Fruit fly (Drosophila melanogaster) whole organism, embryonic: ENCODE data around the gene Sdic4.

ENCODE experiments used
- Bgb ChIP-seq: fragments of 200-800 bp; sonication (Bioruptor generic); IDR thresholded peaks from 2 replicates; pipeline ENCODE4 v1.3.6; 2022; ENCODE audit warnings: missing biosample characterization, missing genetic modification characterization; ENCODE audit not compliant: partially characterized antibody
- BtbVII ChIP-seq: fragments of 200-800 bp; sonication (Bioruptor generic); optimal IDR thresholded peaks from 3 replicates; lab custom pipeline; 2017; ENCODE audit warnings: missing biosample characterization, mild to moderate bottlenecking, missing genetic modification characterization
- CG10274 ChIP-seq: fragments of 200-800 bp; sonication (Bioruptor generic); optimal IDR thresholded peaks from 3 replicates; lab custom pipeline; 2017; ENCODE audit warnings: missing biosample characterization, mild to moderate bottlenecking, missing genetic modification characterization
- CG13287 ChIP-seq: fragments of 200-800 bp; sonication (Bioruptor generic); IDR thresholded peaks from 2 replicates; pipeline ENCODE4 v1.3.6; 2022; ENCODE audit warnings: missing biosample characterization, missing genetic modification characterization; ENCODE audit not compliant: partially characterized antibody
- CG14441 ChIP-seq: fragments of 200-800 bp; sonication (Bioruptor generic); IDR thresholded peaks from 2 replicates; pipeline ENCODE4 v1.3.6; 2022; ENCODE audit warnings: missing biosample characterization, missing genetic modification characterization
- CG15696 ChIP-seq: fragments of 200-800 bp; sonication (Bioruptor generic); optimal IDR thresholded peaks from 2 replicates; lab custom pipeline; 2019; ENCODE audit warnings: missing biosample characterization, mild to moderate bottlenecking, missing genetic modification characterization, moderate library complexity
- CG17829 ChIP-seq: fragments of 200-800 bp; optimal IDR thresholded peaks from 2 replicates; lab custom pipeline; 2019; ENCODE audit warnings: missing biosample characterization, mild to moderate bottlenecking, missing genetic modification characterization, moderate library complexity
- CG2116 ChIP-seq: fragments of 200-800 bp; sonication (Bioruptor generic); optimal IDR thresholded peaks from 3 replicates; lab custom pipeline; 2018; ENCODE audit warnings: missing biosample characterization, mild to moderate bottlenecking, missing genetic modification characterization
- CG2678 ChIP-seq: fragments of 200-800 bp; sonication (Bioruptor generic); optimal IDR thresholded peaks from 3 replicates; lab custom pipeline; 2019; ENCODE audit warnings: missing biosample characterization, mild to moderate bottlenecking, missing genetic modification characterization, moderate library complexity
- CG2875 ChIP-seq: fragments of 200-800 bp; sonication (Bioruptor generic); optimal IDR thresholded peaks from 2 replicates; lab custom pipeline; 2017; ENCODE audit warnings: missing biosample characterization, mild to moderate bottlenecking, missing genetic modification characterization, missing genetic modification reagents
- CG2889 ChIP-seq: fragments of 200-800 bp; sonication (Bioruptor generic); IDR thresholded peaks from 3 replicates; pipeline ENCODE4 v1.3.6; 2022; ENCODE audit warnings: missing biosample characterization, missing genetic modification characterization
- CG3163 ChIP-seq: fragments of 200-800 bp; sonication (Bioruptor generic); optimal IDR thresholded peaks from 3 replicates; lab custom pipeline; 2016; ENCODE audit warnings: missing biosample characterization, missing genetic modification characterization
- CG33213 ChIP-seq: fragments of 200-800 bp; sonication (Bioruptor generic); optimal IDR thresholded peaks from 3 replicates; lab custom pipeline; 2016; ENCODE audit warnings: missing biosample characterization, missing genetic modification characterization
- CG4282 ChIP-seq: fragments of 200-800 bp; sonication (Bioruptor generic); optimal IDR thresholded peaks from 2 replicates; lab custom pipeline; 2016; ENCODE audit warnings: missing biosample characterization, missing genetic modification characterization
- CG43689 ChIP-seq: fragments of 200-800 bp; sonication (Bioruptor generic); IDR thresholded peaks from 2 replicates; pipeline ENCODE4 v1.3.6; 2022; ENCODE audit warnings: missing biosample characterization, missing genetic modification characterization
- CG6765 ChIP-seq: fragments of 200-800 bp; sonication (Bioruptor generic); optimal IDR thresholded peaks from 3 replicates; lab custom pipeline; 2017; ENCODE audit warnings: missing biosample characterization, mild to moderate bottlenecking, missing genetic modification characterization
- CG6791 ChIP-seq: fragments of 200-800 bp; sonication (Bioruptor generic); IDR thresholded peaks from 3 replicates; pipeline ENCODE4 v1.3.6; 2022; ENCODE audit warnings: missing biosample characterization, missing genetic modification characterization; ENCODE audit not compliant: partially characterized antibody
- CG7839 ChIP-seq: fragments of 200-800 bp; sonication (Bioruptor generic); optimal IDR thresholded peaks from 3 replicates; lab custom pipeline; 2018; ENCODE audit warnings: missing biosample characterization, mild to moderate bottlenecking, missing genetic modification characterization, moderate library complexity
- CG8359 ChIP-seq: fragments of 200-800 bp; sonication (Bioruptor generic); optimal IDR thresholded peaks from 2 replicates; lab custom pipeline; 2017; ENCODE audit warnings: missing biosample characterization, mild to moderate bottlenecking, missing genetic modification characterization, borderline replicate concordance
- CG9876 ChIP-seq: fragments of 200-800 bp; sonication (Bioruptor generic); optimal IDR thresholded peaks from 2 replicates; lab custom pipeline; 2016; ENCODE audit warnings: missing biosample characterization, missing genetic modification characterization
- CTCF ChIP-seq: fragments of 200-800 bp; sonication (Bioruptor generic); optimal IDR thresholded peaks from 2 replicates; lab custom pipeline; 2017; ENCODE audit warnings: missing biosample characterization, mild to moderate bottlenecking, missing genetic modification characterization, moderate library complexity
- CrebB ChIP-seq: fragments of 200-800 bp; sonication (Bioruptor generic); optimal IDR thresholded peaks from 3 replicates; lab custom pipeline; 2018; ENCODE audit warnings: missing biosample characterization, mild to moderate bottlenecking, missing genetic modification characterization
- Dll ChIP-seq: fragments of 200-800 bp; sonication (Bioruptor generic); IDR thresholded peaks from 4 replicates; pipeline ENCODE4 v1.3.6; 2022; ENCODE audit warnings: missing biosample characterization, missing genetic modification characterization; ENCODE audit not compliant: partially characterized antibody
- Fer1 ChIP-seq: fragments of 200-800 bp; sonication (Bioruptor generic); optimal IDR thresholded peaks from 2 replicates; lab custom pipeline; 2017; ENCODE audit warnings: missing biosample characterization, mild to moderate bottlenecking, missing genetic modification characterization
- Fer2 ChIP-seq: fragments of 200-800 bp; sonication (Bioruptor generic); optimal IDR thresholded peaks from 2 replicates; lab custom pipeline; 2018; ENCODE audit warnings: missing biosample characterization, mild to moderate bottlenecking, missing genetic modification characterization, moderate library complexity
- Hand ChIP-seq: fragments of 200-800 bp; sonication (Bioruptor generic); optimal IDR thresholded peaks from 2 replicates; lab custom pipeline; 2017; ENCODE audit warnings: mild to moderate bottlenecking, missing biosample characterization, missing genetic modification reagents, missing genetic modification characterization
- Hr3 ChIP-seq: fragments of 200-800 bp; sonication (Bioruptor generic); optimal IDR thresholded peaks from 3 replicates; lab custom pipeline; 2016; ENCODE audit warnings: missing biosample characterization, missing genetic modification characterization
- NC2α ChIP-seq: fragments of 200-800 bp; sonication (Bioruptor generic); optimal IDR thresholded peaks from 2 replicates; lab custom pipeline; 2016; ENCODE audit warnings: missing biosample characterization, missing genetic modification characterization
- Poxn ChIP-seq: fragments of 200-800 bp; sonication (Bioruptor generic); IDR thresholded peaks from 2 replicates; pipeline ENCODE4 v1.3.6; 2022; ENCODE audit warnings: missing biosample characterization, missing genetic modification characterization
- Six4 ChIP-seq: fragments of 200-800 bp; sonication (Bioruptor generic); optimal IDR thresholded peaks from 2 replicates; lab custom pipeline; 2016; ENCODE audit warnings: missing biosample characterization, missing genetic modification characterization
- Usf ChIP-seq: fragments of 200-800 bp; sonication (Bioruptor generic); optimal IDR thresholded peaks from 2 replicates; lab custom pipeline; 2017; ENCODE audit warnings: missing genotype, missing biosample characterization, missing genetic modification characterization
- ase ChIP-seq: fragments of 200-800 bp; sonication (Bioruptor generic); IDR thresholded peaks from 3 replicates; pipeline ENCODE4 v1.3.6; 2022; ENCODE audit warnings: missing biosample characterization, missing genetic modification characterization
- bsh ChIP-seq, 2 experiments: fragments of 200-800 bp; sonication (Bioruptor generic); optimal IDR thresholded peaks; 2 replicates each; lab custom pipeline; 2017 to 2018; ENCODE audit warnings: mild to moderate bottlenecking in 2 of 2, missing biosample characterization in 2 of 2, missing genetic modification characterization in 2 of 2, moderate library complexity in 1 of 2
- ci ChIP-seq: fragments of 200-800 bp; sonication (Bioruptor generic); IDR thresholded peaks from 3 replicates; pipeline ENCODE4 v1.3.6; 2022; ENCODE audit warnings: missing biosample characterization, missing genetic modification characterization
- cwo ChIP-seq: fragments of 200-800 bp; sonication (Bioruptor generic); optimal IDR thresholded peaks from 3 replicates; lab custom pipeline; 2017; ENCODE audit warnings: missing biosample characterization, missing genetic modification characterization, mild to moderate bottlenecking, moderate library complexity, missing genetic modification reagents
- dysf ChIP-seq: fragments of 200-800 bp; sonication (Bioruptor generic); IDR thresholded peaks from 3 replicates; pipeline ENCODE4 v1.3.6; 2022; ENCODE audit warnings: missing biosample characterization, missing genetic modification characterization
- fd3F ChIP-seq: fragments of 200-800 bp; sonication (Bioruptor generic); optimal IDR thresholded peaks from 2 replicates; lab custom pipeline; 2018; ENCODE audit warnings: missing biosample characterization, mild to moderate bottlenecking, missing genetic modification characterization, moderate library complexity
- fd64A ChIP-seq: fragments of 200-800 bp; sonication (Bioruptor generic); optimal IDR thresholded peaks from 3 replicates; lab custom pipeline; 2018; ENCODE audit warnings: missing biosample characterization, mild to moderate bottlenecking, missing genetic modification characterization
- kay ChIP-seq: fragments of 200-800 bp; sonication (Bioruptor generic); optimal IDR thresholded peaks from 2 replicates; lab custom pipeline; 2016; ENCODE audit warnings: missing biosample characterization, missing genetic modification characterization
- klu ChIP-seq: fragments of 200-800 bp; sonication (Bioruptor generic); IDR thresholded peaks from 2 replicates; pipeline ENCODE4 v1.3.6; 2022; ENCODE audit warnings: missing biosample characterization, missing genetic modification characterization
- luna ChIP-seq: fragments of 200-800 bp; sonication (Bioruptor generic); optimal IDR thresholded peaks from 2 replicates; lab custom pipeline; 2016; ENCODE audit warnings: missing biosample characterization, missing genetic modification characterization
- oc ChIP-seq: fragments of 200-800 bp; sonication (Bioruptor generic); optimal IDR thresholded peaks from 2 replicates; lab custom pipeline; 2018; ENCODE audit warnings: missing biosample characterization, mild to moderate bottlenecking, missing genetic modification characterization, moderate library complexity
- p53 ChIP-seq: fragments of 200-800 bp; sonication (Bioruptor generic); optimal IDR thresholded peaks from 2 replicates; lab custom pipeline; 2016; ENCODE audit warnings: missing biosample characterization, missing genetic modification characterization
- pb ChIP-seq: fragments of 200-800 bp; sonication (Bioruptor generic); optimal IDR thresholded peaks from 3 replicates; lab custom pipeline; 2016; ENCODE audit warnings: missing biosample characterization, missing genetic modification characterization
- peb ChIP-seq: fragments of 200-800 bp; sonication (Bioruptor generic); IDR thresholded peaks from 2 replicates; pipeline ENCODE4 v1.3.6; 2022; ENCODE audit warnings: missing biosample characterization, missing genetic modification characterization
- salm ChIP-seq: fragments of 200-800 bp; sonication (Bioruptor generic); optimal IDR thresholded peaks from 2 replicates; lab custom pipeline; 2018; ENCODE audit warnings: missing biosample characterization, mild to moderate bottlenecking, missing genetic modification characterization
- sens ChIP-seq: fragments of 200-800 bp; sonication (Bioruptor generic); peaks from one replicate; lab custom pipeline; 2016; ENCODE audit warnings: missing biosample characterization, missing genetic modification characterization
- sens-2 ChIP-seq: fragments of 200-800 bp; sonication (Bioruptor generic); IDR thresholded peaks from 2 replicates; pipeline ENCODE4 v1.3.6; 2022; ENCODE audit warnings: missing biosample characterization, missing genetic modification characterization
- seq ChIP-seq: fragments of 200-800 bp; sonication (Bioruptor generic); IDR thresholded peaks from 2 replicates; pipeline ENCODE4 v1.3.6; 2022; ENCODE audit warnings: missing biosample characterization, missing genetic modification characterization
- slp2 ChIP-seq: fragments of 200-800 bp; sonication (Bioruptor generic); optimal IDR thresholded peaks from 2 replicates; lab custom pipeline; 2016; ENCODE audit warnings: missing biosample characterization, missing genetic modification characterization
- tgo ChIP-seq: fragments of 200-800 bp; sonication (Bioruptor generic); IDR thresholded peaks from 3 replicates; pipeline ENCODE4 v1.3.6; 2022; ENCODE audit warnings: missing biosample characterization, missing genetic modification characterization
- toy ChIP-seq: fragments of 200-800 bp; sonication (Bioruptor generic); IDR thresholded peaks from 2 replicates; pipeline ENCODE4 v1.3.6; 2022; ENCODE audit warnings: missing biosample characterization, missing genetic modification characterization
- wdn ChIP-seq: fragments of 200-800 bp; sonication (Bioruptor generic); IDR thresholded peaks from 2 replicates; pipeline ENCODE4 v1.3.6; 2022; ENCODE audit warnings: missing biosample characterization, missing genetic modification characterization

Gene Sdic4

dm6 chrX:20251069-20251468, 26.2 kb upstream of the Sdic4 start, which contains the start of the genes CG17068 and Rab10 (continued):
- no peak for TF ChIP-seq cwo
- peak; percentile 81 for TF ChIP-seq CG6791 (GFP tag; lab: Robert Waterston, UW)
- no peak for TF ChIP-seq CG7839 (tag; lab: Kevin White, UChicago)
- TF ChIP-seq Bgb, result peak; percentile 88
- peak; percentile 13 for TF ChIP-seq CG17829
- no peak for TF ChIP-seq CG2875 (GFP tag; lab: Kevin White, UChicago)
- TF ChIP-seq Fer1 (GFP tag; lab: Kevin White, UChicago), result no peak
- no peak for TF ChIP-seq fd64A (GFP tag; lab: Kevin White, UChicago)
- TF ChIP-seq salm (tag; lab: Kevin White, UChicago), result no peak
- TF ChIP-seq peb (GFP tag; lab: Robert Waterston, UW), result no peak
- no peak for TF ChIP-seq Usf (GFP tag; lab: Kevin White, UChicago)
- TF ChIP-seq CG4282 (GFP tag; lab: Kevin White, UChicago), result no peak
- no peak for TF ChIP-seq seq (GFP tag; lab: Robert Waterston, UW)
- TF ChIP-seq luna (GFP tag; lab: Kevin White, UChicago), result no peak
- TF ChIP-seq CG3163 (GFP tag; lab: Kevin White, UChicago), result no peak
- TF ChIP-seq CG8359 (GFP tag; lab: Kevin White, UChicago), result no peak
- no peak for TF ChIP-seq CrebB (tag; lab: Kevin White, UChicago)
- TF ChIP-seq CG14441 (GFP tag; lab: Robert Waterston, UW), result no peak
- no peak for TF ChIP-seq CG10274
- no peak for TF ChIP-seq Poxn
- no peak for TF ChIP-seq CG15696 (tag; lab: Kevin White, UChicago)
- no peak for TF ChIP-seq CG6765
- TF ChIP-seq CG13287 (GFP tag; lab: Robert Waterston, UW), result peak; percentile 94
- TF ChIP-seq BtbVII, result no peak
- TF ChIP-seq CG9876 (GFP tag; lab: Kevin White, UChicago), result no peak
- TF ChIP-seq sens-2 (GFP tag; lab: Robert Waterston, UW), result no peak
- TF ChIP-seq klu (GFP tag; lab: Robert Waterston, UW), result no peak
- no peak for TF ChIP-seq CTCF (GFP tag; lab: Kevin White, UChicago)
- TF ChIP-seq kay (GFP tag; lab: Kevin White, UChicago), result no peak
- no peak for TF ChIP-seq NC2α
- no peak for TF ChIP-seq Six4 (GFP tag; lab: Kevin White, UChicago)
- TF ChIP-seq fd3F (GFP tag; lab: Kevin White, UChicago), result no peak
- peak; percentile 88 for TF ChIP-seq sens
- no peak for TF ChIP-seq ase
- TF ChIP-seq p53 (GFP tag; lab: Kevin White, UChicago), result no peak
- no peak for TF ChIP-seq pb (GFP tag; lab: Kevin White, UChicago)
- no peak for TF ChIP-seq Hr3 (GFP tag; lab: Kevin White, UChicago)
- no peak for TF ChIP-seq slp2 (GFP tag; lab: Kevin White, UChicago)
- TF ChIP-seq Dll (GFP tag; lab: Robert Waterston, UW), result peak; percentile 95
- no peak for TF ChIP-seq Hand (GFP tag; lab: Kevin White, UChicago)
- TF ChIP-seq CG33213 (GFP tag; lab: Kevin White, UChicago), result peak; percentile 31
- no peak for TF ChIP-seq CG2889 (GFP tag; lab: Robert Waterston, UW)
- TF ChIP-seq ci (GFP tag; lab: Robert Waterston, UW), result no peak
- TF ChIP-seq CG2678, result no peak
- no peak for TF ChIP-seq toy (GFP tag; lab: Robert Waterston, UW)
- no peak for TF ChIP-seq tgo (GFP tag; lab: Robert Waterston, UW)
- TF ChIP-seq oc (tag; lab: Kevin White, UChicago), result no peak
- no peak for TF ChIP-seq dysf
- TF ChIP-seq CG43689 (GFP tag; lab: Robert Waterston, UW), result no peak
- TF ChIP-seq wdn (GFP tag; lab: Robert Waterston, UW), result no peak
- TF ChIP-seq bsh (GFP tag; optimal IDR thresholded peaks at IDR 0.05; lab: Kevin White, UChicago), result no peak
- TF ChIP-seq CG2116 (GFP tag; lab: Kevin White, UChicago), result peak; percentile 81
- TF ChIP-seq Fer2 (tag; lab: Kevin White, UChicago), result no peak
